Worm (Caenorhabditis elegans) whole organism, L3 larva: ENCODE results near the gene algn-8.

ENCODE experiments used
- R02D3.7 ChIP-seq: fragments of 150-350 bp; optimal IDR thresholded peaks from 2 replicates; lab custom pipeline; 2014; ENCODE audit warnings: missing biosample characterization, missing genetic modification characterization
- ZK546.5 ChIP-seq: sonication (generic microtip); optimal IDR thresholded peaks from 2 replicates; lab custom pipeline; 2017; ENCODE audit warnings: missing biosample characterization, missing genetic modification characterization
- aly-2 ChIP-seq: fragments of 150-350 bp; optimal IDR thresholded peaks from 2 replicates; lab custom pipeline; 2014; ENCODE audit warnings: missing biosample characterization, missing genetic modification characterization
- ama-1 ChIP-seq: fragments of 150-350 bp; optimal IDR thresholded peaks from 2 replicates; lab custom pipeline; 2018
- ceh-28 ChIP-seq: fragments of 150-350 bp; optimal IDR thresholded peaks from 2 replicates; lab custom pipeline; 2014; ENCODE audit warnings: missing biosample characterization, missing genetic modification reagents, missing genetic modification characterization
- ceh-82 ChIP-seq: fragments of 150-350 bp; optimal IDR thresholded peaks from 2 replicates; lab custom pipeline; 2014; ENCODE audit warnings: missing biosample characterization, missing genetic modification characterization
- ceh-9 ChIP-seq: sonication (generic microtip); optimal IDR thresholded peaks from 2 replicates; lab custom pipeline; 2018; ENCODE audit warnings: missing biosample characterization, missing genetic modification characterization
- daf-12 ChIP-seq: fragments of 150-350 bp; optimal IDR thresholded peaks from 2 replicates; lab custom pipeline; 2014; ENCODE audit warnings: missing biosample characterization, missing genetic modification reagents, missing genetic modification characterization
- egl-27 ChIP-seq: sonication (generic microtip); optimal IDR thresholded peaks from 4 replicates; lab custom pipeline; 2017; ENCODE audit warnings: missing biosample characterization, missing genetic modification reagents, missing genetic modification characterization
- egl-5 ChIP-seq: fragments of 150-350 bp; optimal IDR thresholded peaks from 2 replicates; lab custom pipeline; 2017; ENCODE audit warnings: missing biosample characterization, missing genetic modification reagents, missing genetic modification characterization, inconsistent platforms
- elt-1 ChIP-seq: fragments of 150-350 bp; optimal IDR thresholded peaks from 2 replicates; lab custom pipeline; 2014; ENCODE audit warnings: missing biosample characterization, missing genetic modification characterization
- fkh-10 ChIP-seq: sonication (generic microtip); optimal IDR thresholded peaks from 2 replicates; lab custom pipeline; 2017; ENCODE audit warnings: missing biosample characterization, missing genetic modification reagents, missing genetic modification characterization
- fkh-2 ChIP-seq: fragments of 150-350 bp; optimal IDR thresholded peaks from 2 replicates; lab custom pipeline; 2014; ENCODE audit warnings: missing biosample characterization, missing genetic modification reagents, missing genetic modification characterization
- hmg-11 ChIP-seq: sonication (generic microtip); optimal IDR thresholded peaks from 2 replicates; lab custom pipeline; 2016; ENCODE audit warnings: missing genetic modification characterization, missing compliant biosample characterization
- jun-1 ChIP-seq: fragments of 150-350 bp; optimal IDR thresholded peaks from 2 replicates; lab custom pipeline; 2014; ENCODE audit warnings: missing biosample characterization, missing genetic modification reagents, missing genetic modification characterization
- lin-15B ChIP-seq: fragments of 150-350 bp; optimal IDR thresholded peaks from 2 replicates; lab custom pipeline; 2014; ENCODE audit warnings: missing biosample characterization, missing genetic modification characterization
- lin-39 ChIP-seq: fragments of 150-350 bp; optimal IDR thresholded peaks from 2 replicates; lab custom pipeline; 2018; ENCODE audit warnings: missing biosample characterization, missing genetic modification reagents, missing genetic modification characterization
- lsy-12 ChIP-seq: sonication (generic microtip); optimal IDR thresholded peaks from 2 replicates; lab custom pipeline; 2016; ENCODE audit warnings: mild to moderate bottlenecking, missing genetic modification characterization, missing compliant biosample characterization
- mml-1 ChIP-seq: fragments of 150-350 bp; sonication (generic microtip); optimal IDR thresholded peaks from 3 replicates; lab custom pipeline; 2014; ENCODE audit warnings: missing biosample characterization, missing genetic modification characterization
- nfya-1 ChIP-seq: sonication (generic microtip); optimal IDR thresholded peaks from 2 replicates; lab custom pipeline; 2017; ENCODE audit warnings: missing genetic modification characterization, mild to moderate bottlenecking, missing compliant biosample characterization, antibody characterized with exemption, moderate library complexity; ENCODE audit not compliant: insufficient read depth
- nhr-11 ChIP-seq: fragments of 150-350 bp; optimal IDR thresholded peaks from 2 replicates; lab custom pipeline; 2014; ENCODE audit warnings: missing biosample characterization, missing genetic modification characterization
- nhr-23 ChIP-seq: fragments of 150-350 bp; optimal IDR thresholded peaks from 2 replicates; lab custom pipeline; 2014; ENCODE audit warnings: missing biosample characterization, missing genetic modification reagents, missing genetic modification characterization
- nhr-25 ChIP-seq: sonication (generic microtip); optimal IDR thresholded peaks from 2 replicates; lab custom pipeline; 2017; ENCODE audit warnings: missing biosample characterization, missing genetic modification characterization
- nhr-28 ChIP-seq: fragments of 150-350 bp; optimal IDR thresholded peaks from 2 replicates; lab custom pipeline; 2014; ENCODE audit warnings: missing biosample characterization, missing genetic modification characterization
- nhr-67 ChIP-seq: fragments of 150-350 bp; optimal IDR thresholded peaks from 2 replicates; lab custom pipeline; 2014; ENCODE audit warnings: missing biosample characterization, missing genetic modification characterization
- nhr-76 ChIP-seq: fragments of 150-350 bp; sonication (generic microtip); optimal IDR thresholded peaks from 5 replicates; lab custom pipeline; 2014; ENCODE audit warnings: missing biosample characterization, missing genetic modification characterization
- unc-39 ChIP-seq: sonication (generic microtip); optimal IDR thresholded peaks from 4 replicates; lab custom pipeline; 2017; ENCODE audit warnings: missing biosample characterization, missing genetic modification characterization
- zag-1 ChIP-seq: fragments of 150-350 bp; optimal IDR thresholded peaks from 2 replicates; lab custom pipeline; 2014; ENCODE audit warnings: missing biosample characterization, missing genetic modification characterization
- ztf-11 ChIP-seq: fragments of 150-350 bp; optimal IDR thresholded peaks from 2 replicates; lab custom pipeline; 2014; ENCODE audit warnings: missing biosample characterization, missing genetic modification characterization
- ztf-4 ChIP-seq: fragments of 150-350 bp; optimal IDR thresholded peaks from 2 replicates; lab custom pipeline; 2014; ENCODE audit warnings: missing biosample characterization, missing genetic modification characterization

algn-8 gene

DNA sequence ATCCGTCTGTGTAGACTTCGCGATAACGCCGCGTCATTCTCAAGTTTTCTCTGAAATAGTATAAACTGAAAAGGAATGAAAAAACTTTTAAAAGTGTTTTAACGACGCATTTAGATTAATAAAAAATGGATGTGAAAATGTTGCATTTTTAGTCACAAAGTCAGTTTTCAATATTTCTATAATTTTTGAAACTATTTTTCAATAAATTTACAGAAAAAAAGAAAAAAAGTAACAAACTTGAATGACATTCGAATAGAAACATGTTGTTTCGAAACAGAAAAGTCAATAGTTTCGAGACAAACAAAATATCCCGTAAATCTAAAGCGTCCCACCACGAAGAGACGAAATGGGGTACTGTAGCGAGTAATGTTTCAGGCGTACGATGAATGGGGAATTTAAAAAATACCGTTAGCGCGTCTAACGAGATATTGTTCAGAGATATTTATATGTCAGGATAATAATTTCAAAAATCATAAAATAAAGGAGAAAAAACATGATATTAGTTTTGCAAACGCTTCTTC is 44.2 kb downstream of the algn-8 start, which contains the start of gene rnh-1.2:
TSS of gene rnh-1.2 (minus strand) at position 51 of the 521 bp plus-strand sequence.
- TF ChIP-seq ceh-28 (tag; lab: Kevin White, UChicago) = no peak
- TF ChIP-seq elt-1 (tag; lab: Kevin White, UChicago) = no peak
- no peak for TF ChIP-seq egl-27 (tag; lab: Kevin White, UChicago)
- TF ChIP-seq nhr-23 (tag; lab: Kevin White, UChicago) = no peak
- TF ChIP-seq, all 47 proteins: peak for 0

DNA sequence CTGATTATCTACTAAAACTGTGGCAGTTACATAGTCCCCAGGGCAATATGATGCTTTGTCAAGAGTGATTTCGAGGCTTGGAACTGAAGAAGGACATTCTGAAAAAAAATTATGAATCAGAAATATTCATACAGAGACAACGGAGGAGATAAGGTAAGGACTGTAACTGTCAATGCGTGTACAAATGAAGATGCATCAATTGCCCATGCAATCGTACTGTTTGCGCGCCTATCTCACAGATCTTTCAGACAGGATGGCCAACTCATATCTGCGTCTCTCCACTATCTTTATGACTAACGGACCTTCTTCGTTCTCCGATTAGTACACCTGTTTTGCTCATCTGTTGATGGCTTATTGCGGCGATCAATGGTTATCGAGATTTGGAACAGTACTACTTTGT is 45.9 kb downstream of the algn-8 start, which contains the start of gene ZK938.11:
TSS of gene ZK938.11 (minus strand) at position 101 of the 400 bp plus-strand sequence.
- no peak for TF ChIP-seq egl-5 (tag; lab: Kevin White, UChicago)
- no peak for TF ChIP-seq aly-2 (tag; lab: Kevin White, UChicago)
- TF ChIP-seq nhr-25 (tag; lab: Kevin White, UChicago) = no peak
- no peak for TF ChIP-seq nfya-1 (tag; lab: Kevin White, UChicago)
- no peak for TF ChIP-seq ztf-11 (tag; lab: Kevin White, UChicago)
- TF ChIP-seq ceh-9 (tag; lab: Kevin White, UChicago) = no peak
- no peak for TF ChIP-seq nhr-11 (tag; lab: Kevin White, UChicago)
- no peak for TF ChIP-seq R02D3.7 (tag; lab: Kevin White, UChicago)

ce11 chrII:9838260-9838935 is 47.8 kb downstream of the algn-8 start, which contains the start of gene arrd-4:
TSS of gene arrd-4 (minus strand) at chrII:9838310.
- TF ChIP-seq nhr-11 (tag; lab: Kevin White, UChicago) = peak; percentile 86
- no peak for TF ChIP-seq unc-39
- TF ChIP-seq, all 47 proteins: peak for 1

DNA sequence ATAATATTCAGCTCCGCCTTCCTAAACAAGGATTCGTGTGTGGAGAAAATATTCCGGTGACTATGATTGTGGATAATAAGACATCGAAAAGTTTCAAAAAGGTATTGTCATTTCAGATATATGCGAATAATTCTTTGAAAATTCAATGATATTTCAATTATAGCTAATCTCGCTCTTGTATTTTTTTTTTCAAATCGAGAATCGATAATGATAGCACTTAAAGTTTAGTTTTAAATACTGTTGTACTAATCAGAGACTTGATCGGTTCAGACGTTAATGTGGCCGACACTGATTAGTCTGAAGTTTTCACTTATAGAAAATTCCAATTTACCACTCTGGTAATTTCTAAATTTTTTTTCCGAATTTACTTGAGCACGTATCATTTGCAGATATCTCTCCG is 50.3 kb downstream of the algn-8 start:
- no peak for TF ChIP-seq lsy-12
- no peak for TF ChIP-seq daf-12
- no peak for TF ChIP-seq nhr-76 (tag; lab: Kevin White, UChicago)
- TF ChIP-seq ztf-4 (tag; lab: Kevin White, UChicago) = no peak
- no peak for TF ChIP-seq egl-27 (tag; lab: Kevin White, UChicago)
- TF ChIP-seq nhr-67 (tag; lab: Kevin White, UChicago) = no peak
- no peak for TF ChIP-seq zag-1
- no peak for TF ChIP-seq fkh-2
- TF ChIP-seq aly-2 (tag; lab: Kevin White, UChicago) = no peak
- TF ChIP-seq ZK546.5 = no peak
- TF ChIP-seq hmg-11 = no peak

- TF ChIP-seq fkh-10 (GFP tag; lab: Kevin White, UChicago) (no peak), jun-1 (tag; lab: Kevin White, UChicago) (no peak), ceh-82 (tag; lab: Kevin White, UChicago) (no peak), nfya-1 (tag; lab: Kevin White, UChicago) (no peak), lin-39 (tag; lab: Kevin White, UChicago) (no peak), nhr-25 (tag; lab: Kevin White, UChicago) (no peak), mml-1 (tag; lab: Kevin White, UChicago) (no peak), egl-27 (tag; lab: Kevin White, UChicago) (no peak), aly-2 (tag; lab: Kevin White, UChicago) (no peak), ama-1 (lab: Kevin White, UChicago) (no peak), unc-39 (no peak)
Observed at ce11 chrII:9834921-9835320, 51.3 kb downstream of the algn-8 start, which contains the start of gene arrd-5. TSS of gene arrd-5 (plus strand) at chrII:9835221.

ce11 chrII:9833855-9834254 is 52.4 kb downstream of the algn-8 start, which contains the start of gene ZK938.3:
TSS of gene ZK938.3 (minus strand) at chrII:9833955.
- TF ChIP-seq hmg-11 = no peak
- TF ChIP-seq nhr-28 (tag; lab: Kevin White, UChicago) = no peak
- no peak for TF ChIP-seq nfya-1 (tag; lab: Kevin White, UChicago)
- TF ChIP-seq lin-15B (tag; lab: Kevin White, UChicago) = no peak
- no peak for TF ChIP-seq ztf-11 (tag; lab: Kevin White, UChicago)
- TF ChIP-seq ceh-9 (tag; lab: Kevin White, UChicago) = no peak
- TF ChIP-seq, all 47 proteins: peak for 0
